Worm (Caenorhabditis elegans): ENCODE data around the gene F54D10.8.

ce11 chrII:3782309-3783000, 45.2 kb downstream of the F54D10.8 start, which contains the start of gene T24E12.2:
- TF ChIP-seq cog-1 (tag; optimal IDR thresholded peaks at IDR 0.05), result no peak
- TF ChIP-seq klf-2 (GFP tag; conservative IDR thresholded peaks at IDR 0.05), result no peak
- TF ChIP-seq ztf-23 (GFP tag; IDR thresholded peaks at IDR 0.05), result no peak
